Worm (Caenorhabditis elegans) whole organism, young adult: Measurements from ENCODE around the gene Y62E10A.19.

Source experiments
- B0035.1 ChIP-seq: sonication (generic microtip); optimal IDR thresholded peaks from 2 replicates; lab custom pipeline; 2016; ENCODE audit warnings: missing genetic modification characterization, mild to moderate bottlenecking, missing compliant biosample characterization, missing genotype, missing genetic modification reagents
- B0336.3 ChIP-seq: fragments of 200-800 bp; sonication (Bioruptor generic); IDR thresholded peaks from 2 replicates; pipeline ENCODE4 v1.3.6; 2022; ENCODE audit warnings: missing genetic modification characterization, missing compliant biosample characterization
- F10E7.11 ChIP-seq: sonication (generic microtip); optimal IDR thresholded peaks from 2 replicates; lab custom pipeline; 2017; ENCODE audit warnings: mild to moderate bottlenecking, missing genetic modification characterization, moderate library complexity, missing compliant biosample characterization
- F22D6.2 ChIP-seq: sonication (generic microtip); optimal IDR thresholded peaks from 2 replicates; lab custom pipeline; 2016; ENCODE audit warnings: mild to moderate bottlenecking, missing genetic modification characterization, missing compliant biosample characterization
- F55B11.4 ChIP-seq: sonication (generic microtip); optimal IDR thresholded peaks from 2 replicates; lab custom pipeline; 2016; ENCODE audit warnings: missing compliant biosample characterization, missing genetic modification characterization, borderline replicate concordance; ENCODE audit not compliant: insufficient read depth
- K11D2.4 ChIP-seq: fragments of 200-800 bp; sonication (Bioruptor generic); IDR thresholded peaks from 2 replicates; pipeline ENCODE4 v1.3.6; 2022; ENCODE audit warnings: missing genetic modification reagents, missing genetic modification characterization, missing compliant biosample characterization
- Y53G8AR.9 ChIP-seq: fragments of 200-800 bp; sonication (Bioruptor generic); conservative IDR thresholded peaks from 2 replicates; pipeline ENCODE4 v1.3.6; 2022; ENCODE audit warnings: missing genetic modification reagents, missing genetic modification characterization, missing compliant biosample characterization
- Y56A3A.18 ChIP-seq: fragments of 200-800 bp; sonication (Bioruptor generic); IDR thresholded peaks from 2 replicates; pipeline ENCODE4 v1.3.6; 2022; ENCODE audit warnings: missing genetic modification reagents, missing genetic modification characterization, missing compliant biosample characterization
- ZK185.1 ChIP-seq: sonication (generic microtip); optimal IDR thresholded peaks from 2 replicates; lab custom pipeline; 2016; ENCODE audit warnings: mild to moderate bottlenecking, missing genetic modification characterization, missing compliant biosample characterization; ENCODE audit not compliant: poor library complexity, severe bottlenecking
- ama-1 ChIP-seq, 3 experiments: fragments of 150-350 bp in 1 of 3; sonication (generic microtip) in 2 of 3; optimal IDR thresholded peaks; 2 replicates each; lab custom pipeline; 2014 to 2018; ENCODE audit warnings: missing biosample characterization in 2 of 3, missing genetic modification characterization in 2 of 3, missing genetic modification reagents in 2 of 3
- aptf-2 ChIP-seq: fragments of 200-800 bp; sonication (Bioruptor generic); conservative IDR thresholded peaks from 2 replicates; pipeline ENCODE4 v1.3.6; 2022; ENCODE audit warnings: missing genetic modification reagents, missing genetic modification characterization, missing compliant biosample characterization
- bed-2 ChIP-seq: fragments of 200-800 bp; sonication (Bioruptor generic); IDR thresholded peaks from 2 replicates; pipeline ENCODE4 v1.3.6; 2022; ENCODE audit warnings: missing genetic modification reagents, missing genetic modification characterization, missing compliant biosample characterization
- cebp-1 ChIP-seq, 2 experiments: fragments of 200-800 bp in 1 of 2; sonication (Bioruptor generic) in 1 of 2; sonication (generic microtip) in 1 of 2; IDR thresholded peaks in 1 of 2; optimal IDR thresholded peaks in 1 of 2; 2 replicates each; pipeline versions ENCODE4 v1.3.6 to Lab custom; 2017 to 2022; ENCODE audit warnings: missing compliant biosample characterization in 2 of 2, missing genetic modification characterization in 2 of 2, mild to moderate bottlenecking in 1 of 2, missing genetic modification reagents in 1 of 2, moderate library complexity in 1 of 2
- cebp-2 ChIP-seq: fragments of 200-800 bp; sonication (Bioruptor generic); IDR thresholded peaks from 2 replicates; pipeline ENCODE4 v1.3.6; 2022; ENCODE audit warnings: missing genetic modification characterization, missing compliant biosample characterization
- ceh-27 ChIP-seq: fragments of 200-800 bp; sonication (Bioruptor generic); optimal IDR thresholded peaks from 2 replicates; lab custom pipeline; 2018; ENCODE audit warnings: mild to moderate bottlenecking, missing genetic modification characterization, moderate library complexity, missing compliant biosample characterization
- dpff-1 ChIP-seq: sonication (generic microtip); optimal IDR thresholded peaks from 2 replicates; lab custom pipeline; 2017; ENCODE audit warnings: mild to moderate bottlenecking, missing genetic modification characterization, missing compliant biosample characterization
- egrh-3 ChIP-seq: fragments of 200-800 bp; sonication (Bioruptor generic); IDR thresholded peaks from 2 replicates; pipeline ENCODE4 v1.3.6; 2022; ENCODE audit warnings: missing genetic modification reagents, missing genetic modification characterization, missing compliant biosample characterization
- ekl-4 ChIP-seq: fragments of 200-800 bp; sonication (Bioruptor generic); IDR thresholded peaks from 2 replicates; pipeline ENCODE4 v1.3.6; 2022; ENCODE audit warnings: missing genetic modification reagents, missing genetic modification characterization, missing compliant biosample characterization
- ets-4 ChIP-seq: fragments of 200-800 bp; sonication (Bioruptor generic); optimal IDR thresholded peaks from 2 replicates; lab custom pipeline; 2018; ENCODE audit warnings: mild to moderate bottlenecking, missing genetic modification characterization, missing compliant biosample characterization
- gei-17 ChIP-seq: fragments of 200-800 bp; sonication (Bioruptor generic); optimal IDR thresholded peaks from 2 replicates; lab custom pipeline; 2018; ENCODE audit warnings: mild to moderate bottlenecking, missing genetic modification characterization, missing compliant biosample characterization
- hlh-26 ChIP-seq: fragments of 200-800 bp; sonication (Bioruptor generic); conservative IDR thresholded peaks from 2 replicates; pipeline ENCODE4 v1.3.6; 2022; ENCODE audit warnings: missing genetic modification reagents, missing genetic modification characterization, missing compliant biosample characterization
- hmg-1.2 ChIP-seq: fragments of 200-800 bp; sonication (Bioruptor generic); IDR thresholded peaks from 2 replicates; pipeline ENCODE4 v1.3.6; 2022; ENCODE audit warnings: missing genetic modification reagents, missing genetic modification characterization, missing compliant biosample characterization
- hmg-20 ChIP-seq: fragments of 200-800 bp; sonication (Bioruptor generic); IDR thresholded peaks from 2 replicates; pipeline ENCODE4 v1.3.6; 2022; ENCODE audit warnings: missing genetic modification reagents, missing genetic modification characterization, missing compliant biosample characterization
- let-526 ChIP-seq: fragments of 200-800 bp; sonication (Bioruptor generic); IDR thresholded peaks from 2 replicates; pipeline ENCODE4 v1.3.6; 2022; ENCODE audit warnings: missing genetic modification reagents, missing genetic modification characterization, missing compliant biosample characterization
- lin-26 ChIP-seq: fragments of 200-800 bp; sonication (Bioruptor generic); IDR thresholded peaks from 2 replicates; pipeline ENCODE4 v1.3.6; 2022; ENCODE audit warnings: missing genetic modification reagents, missing genetic modification characterization, missing compliant biosample characterization
- lin-35 ChIP-seq, 3 experiments: fragments of 150-350 bp in 2 of 3; sonication (generic microtip) in 1 of 3; optimal IDR thresholded peaks; 2 replicates each; lab custom pipeline; 2014 to 2018; ENCODE audit warnings: missing biosample characterization in 3 of 3, missing genetic modification characterization in 3 of 3, missing genetic modification reagents in 3 of 3
- lin-40 ChIP-seq: sonication (generic microtip); optimal IDR thresholded peaks from 2 replicates; lab custom pipeline; 2016; ENCODE audit warnings: missing genetic modification characterization, mild to moderate bottlenecking, missing compliant biosample characterization, missing genotype, missing genetic modification reagents
- madf-3 ChIP-seq: fragments of 200-800 bp; sonication (Bioruptor generic); IDR thresholded peaks from 2 replicates; pipeline ENCODE4 v1.3.6; 2022; ENCODE audit warnings: missing genetic modification reagents, missing genetic modification characterization, missing compliant biosample characterization
- mcd-1 ChIP-seq: fragments of 200-800 bp; sonication (Bioruptor generic); IDR thresholded peaks from 2 replicates; pipeline ENCODE4 v1.3.6; 2022; ENCODE audit warnings: missing genetic modification reagents, missing genetic modification characterization, missing compliant biosample characterization
- nfyb-1 ChIP-seq: fragments of 200-800 bp; sonication (Bioruptor generic); IDR thresholded peaks from 2 replicates; pipeline ENCODE4 v1.3.6; 2022; ENCODE audit warnings: missing genetic modification reagents, missing genetic modification characterization, missing compliant biosample characterization
- nhr-120 ChIP-seq: fragments of 200-800 bp; sonication (Bioruptor generic); IDR thresholded peaks from 2 replicates; pipeline ENCODE4 v1.3.6; 2022; ENCODE audit warnings: missing genetic modification characterization, missing compliant biosample characterization
- nhr-179 ChIP-seq: sonication (generic microtip); optimal IDR thresholded peaks from 2 replicates; lab custom pipeline; 2016; ENCODE audit warnings: mild to moderate bottlenecking, missing genetic modification characterization, missing compliant biosample characterization
- nhr-27 ChIP-seq: fragments of 200-800 bp; sonication (Bioruptor generic); optimal IDR thresholded peaks from 2 replicates; lab custom pipeline; 2018; ENCODE audit warnings: mild to moderate bottlenecking, missing genetic modification characterization, moderate library complexity, missing compliant biosample characterization
- pbrm-1 ChIP-seq: fragments of 200-800 bp; sonication (Bioruptor generic); IDR thresholded peaks from 2 replicates; pipeline ENCODE4 v1.3.6; 2022; ENCODE audit warnings: missing genetic modification reagents, missing genetic modification characterization, missing compliant biosample characterization
- rcor-1 ChIP-seq: fragments of 200-800 bp; sonication (Bioruptor generic); IDR thresholded peaks from 2 replicates; pipeline ENCODE4 v1.3.6; 2022; ENCODE audit warnings: missing genetic modification reagents, missing genetic modification characterization, missing compliant biosample characterization
- repo-1 ChIP-seq: sonication (generic microtip); optimal IDR thresholded peaks from 2 replicates; lab custom pipeline; 2017; ENCODE audit warnings: mild to moderate bottlenecking, missing genetic modification characterization, missing compliant biosample characterization
- sdz-38 ChIP-seq: sonication (generic microtip); optimal IDR thresholded peaks from 2 replicates; lab custom pipeline; 2016; ENCODE audit warnings: missing genotype, missing genetic modification characterization, missing compliant biosample characterization
- snpc-3.4 ChIP-seq: sonication (generic microtip); optimal IDR thresholded peaks from 2 replicates; lab custom pipeline; 2017; ENCODE audit warnings: missing genetic modification characterization, mild to moderate bottlenecking, missing compliant biosample characterization, antibody characterized with exemption, moderate library complexity, missing genotype, missing genetic modification reagents
- tbx-9 ChIP-seq: sonication (generic microtip); optimal IDR thresholded peaks from 2 replicates; lab custom pipeline; 2016; ENCODE audit warnings: borderline replicate concordance, missing genetic modification characterization, inconsistent platforms, missing compliant biosample characterization
- tlf-1 ChIP-seq: fragments of 200-800 bp; sonication (Bioruptor generic); optimal IDR thresholded peaks from 2 replicates; lab custom pipeline; 2018; ENCODE audit warnings: mild to moderate bottlenecking, missing genetic modification characterization, missing compliant biosample characterization
- ztf-6 ChIP-seq: fragments of 200-800 bp; sonication (Bioruptor generic); IDR thresholded peaks from 2 replicates; pipeline ENCODE4 v1.3.6; 2022; ENCODE audit warnings: missing genetic modification reagents, missing genetic modification characterization, missing compliant biosample characterization

Y62E10A.19 gene

ce11 chrIV:13388779-13389178, 19.3 kb downstream of the Y62E10A.19 start:
- TF ChIP-seq hlh-26 (GFP tag; lab: Robert Waterston, UW) = no peak
- TF ChIP-seq pbrm-1 (GFP tag; lab: Robert Waterston, UW) = peak; percentile 71
- no peak for TF ChIP-seq let-526 (GFP tag; lab: Robert Waterston, UW)
- peak; percentile 60 for TF ChIP-seq K11D2.4 (GFP tag; lab: Robert Waterston, UW)
- peak; percentile 47 for TF ChIP-seq lin-40 (tag; lab: Kevin White, UChicago)
- TF ChIP-seq hmg-1.2 (GFP tag; lab: Robert Waterston, UW) = peak; percentile 21
- TF ChIP-seq nfyb-1 (GFP tag; lab: Robert Waterston, UW) = 0 out of 2 replicates have a peak, but pooled peaks have one; percentile 34
- TF ChIP-seq ets-4 (GFP tag; lab: Kevin White, UChicago) = no peak
- TF ChIP-seq B0035.1 = peak; percentile 74
- TF ChIP-seq F22D6.2 (tag; lab: Kevin White, UChicago) = peak; percentile 29
- peak; percentile 50 for TF ChIP-seq dpff-1 (tag; lab: Kevin White, UChicago)
- TF ChIP-seq ztf-6 = no peak
- TF ChIP-seq Y56A3A.18 (GFP tag; lab: Robert Waterston, UW) = peak; percentile 67; the same call in 1 of the 2 replicates
- TF ChIP-seq Y53G8AR.9 (GFP tag; lab: Robert Waterston, UW) = 0 out of 2 replicates have a peak, but pooled peaks have one; percentile 57
- TF ChIP-seq cebp-1 (GFP tag; IDR thresholded peaks at IDR 0.05; lab: Robert Waterston, UW) = no peak
- peak; percentile 56 for TF ChIP-seq cebp-1 (tag; optimal IDR thresholded peaks at IDR 0.05; lab: Kevin White, UChicago)
- 0 out of 2 replicates have a peak, but pooled peaks have one; percentile 60 for TF ChIP-seq madf-3 (GFP tag; lab: Robert Waterston, UW)
- TF ChIP-seq mcd-1 (GFP tag; lab: Robert Waterston, UW) = peak; percentile 51
- no peak for TF ChIP-seq lin-35 (GFP tag; optimal IDR thresholded peaks at IDR 0.05; lab: Kevin White, UChicago)
- peak; percentile 20 for TF ChIP-seq gei-17 (GFP tag; lab: Kevin White, UChicago)
- TF ChIP-seq repo-1 = peak; percentile 82
- TF ChIP-seq ZK185.1 (tag; lab: Kevin White, UChicago) = peak; percentile 36
- TF ChIP-seq ceh-27 (GFP tag; lab: Kevin White, UChicago) = peak; percentile 18
- no peak for TF ChIP-seq tbx-9 (tag; lab: Kevin White, UChicago)
- no peak for TF ChIP-seq bed-2 (GFP tag; lab: Robert Waterston, UW)
- 0 out of 2 replicates have a peak, but pooled peaks have one; percentile 32 for TF ChIP-seq cebp-2 (GFP tag; lab: Robert Waterston, UW)
- peak; percentile 30 for TF ChIP-seq snpc-3.4 (tag; lab: Kevin White, UChicago)
- TF ChIP-seq sdz-38 (tag; lab: Kevin White, UChicago) = no peak
- peak; percentile 62 for TF ChIP-seq ama-1 (optimal IDR thresholded peaks at IDR 0.05; lab: Kevin White, UChicago)
- TF ChIP-seq ama-1 (GFP tag; optimal IDR thresholded peaks at IDR 0.05; lab: Kevin White, UChicago) = no peak
- peak; percentile 70 for TF ChIP-seq B0336.3 (GFP tag; lab: Robert Waterston, UW)
- TF ChIP-seq tlf-1 = peak; percentile 29
- 0 out of 2 replicates have a peak, but pooled peaks have one; percentile 3 for TF ChIP-seq hmg-20 (GFP tag; lab: Robert Waterston, UW)

- TF ChIP-seq B0336.3 (GFP tag; lab: Robert Waterston, UW) (no peak), aptf-2 (GFP tag; lab: Robert Waterston, UW) (no peak), nhr-179 (no peak), nhr-120 (no peak), ekl-4 (GFP tag; lab: Robert Waterston, UW) (no peak), F10E7.11 (tag; lab: Kevin White, UChicago) (no peak), egrh-3 (no peak), F55B11.4 (no peak), nhr-27 (tag; lab: Kevin White, UChicago) (no peak), rcor-1 (GFP tag; lab: Robert Waterston, UW) (no peak), lin-26 (GFP tag; lab: Robert Waterston, UW) (no peak)
Measured at ce11 chrIV:13386903-13387302, 21.2 kb downstream of the Y62E10A.19 start, which contains the start of gene lsm-3. TSS of gene lsm-3 (plus strand) at chrIV:13387203.
